Fruit fly (Drosophila melanogaster): ENCODE results near the gene CG10903.

Gene CG10903

DNA sequence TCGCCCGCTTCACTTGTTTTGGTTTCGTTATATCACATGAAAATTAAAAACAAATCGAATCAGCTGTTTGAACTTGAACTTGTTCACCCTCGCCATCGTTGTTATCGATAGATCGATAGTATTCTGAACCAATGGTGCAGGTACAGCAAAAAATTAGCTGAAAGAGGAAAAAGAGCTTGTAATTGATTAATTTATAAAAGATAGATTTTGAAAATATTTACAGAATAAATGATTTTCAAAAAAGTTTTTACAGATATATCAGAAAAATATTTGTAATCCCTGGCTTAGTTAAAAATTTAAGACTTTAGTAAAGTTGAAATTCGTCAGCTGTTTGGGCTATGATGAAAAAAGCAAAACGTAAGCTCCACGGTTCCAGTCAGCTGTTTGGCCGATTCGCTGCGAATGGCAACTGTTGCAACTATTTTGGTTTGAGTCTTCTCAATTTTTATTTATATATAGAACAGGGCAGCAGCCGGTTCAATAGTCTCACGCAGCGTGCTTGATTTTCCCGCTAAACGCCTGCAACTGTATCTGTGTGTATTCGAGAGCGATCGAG, 2.8 kb downstream of the CG10903 start, which contains the start of the genes CG11035 and unc-45 (continued):
- peak; percentile 45; the same call in 1 of the 2 replicates for TF ChIP-seq CG2129 (GFP tag; IDR thresholded peaks at IDR 0.05; ENCODE audit: partially characterized antibody)
- TF ChIP-seq Pdp1 (GFP tag; optimal IDR thresholded peaks at IDR 0.05) = peak; percentile 37 to 96
- peak; percentile 64; the same call in 2 of the 3 replicates for TF ChIP-seq CG34224 (GFP tag; IDR thresholded peaks at IDR 0.05; ENCODE audit: partially characterized antibody)
- TF ChIP-seq CG6654 (GFP tag; optimal IDR thresholded peaks at IDR 0.05) = no peak
- no peak for TF ChIP-seq emc (GFP tag; optimal IDR thresholded peaks at IDR 0.05)
- TF ChIP-seq sna (GFP tag; IDR thresholded peaks at IDR 0.05; ENCODE audit: partially characterized antibody) = peak; percentile 75
- no peak for TF ChIP-seq Adf1 (GFP tag; IDR thresholded peaks at IDR 0.05)
- peak; percentile 21 for TF ChIP-seq zen (tag; optimal IDR thresholded peaks at IDR 0.05)
- TF ChIP-seq fd64A (GFP tag; optimal IDR thresholded peaks at IDR 0.05) = no peak
- TF ChIP-seq CG30431 (GFP tag; optimal IDR thresholded peaks at IDR 0.05) = no peak
- TF ChIP-seq CG2678 (tag; optimal IDR thresholded peaks at IDR 0.05) = no peak
- TF ChIP-seq run (tag; optimal IDR thresholded peaks at IDR 0.05) = no peak
- TF ChIP-seq hth (optimal IDR thresholded peaks at IDR 0.05) = no peak
- peak; percentile 54 for TF ChIP-seq tgo (GFP tag; IDR thresholded peaks at IDR 0.05)
- no peak for TF ChIP-seq wdn (GFP tag; IDR thresholded peaks at IDR 0.05)
- TF ChIP-seq CG10654 (GFP tag; optimal IDR thresholded peaks at IDR 0.05) = peak; percentile 16
- peak; percentile 71 for TF ChIP-seq phol (tag; optimal IDR thresholded peaks at IDR 0.05)
- no peak for TF ChIP-seq rib (GFP tag; IDR thresholded peaks at IDR 0.05)
- TF ChIP-seq D19B (GFP tag; optimal IDR thresholded peaks at IDR 0.05) = no peak
- TF ChIP-seq Ravus (GFP tag; IDR thresholded peaks at IDR 0.05) = no peak
- no peak for TF ChIP-seq Eip74EF (GFP tag; optimal IDR thresholded peaks at IDR 0.05)
- TF ChIP-seq ems (GFP tag; optimal IDR thresholded peaks at IDR 0.05) = no peak
- TF ChIP-seq repo (GFP tag; optimal IDR thresholded peaks at IDR 0.05) = no peak
- peak; percentile 79 for TF ChIP-seq CG6791 (GFP tag; IDR thresholded peaks at IDR 0.05; ENCODE audit: partially characterized antibody)
- peak; percentile 38; the same call in 1 of the 2 replicates for TF ChIP-seq klu (GFP tag; IDR thresholded peaks at IDR 0.05)
- TF ChIP-seq disco-r (GFP tag; optimal IDR thresholded peaks at IDR 0.05) = no peak
- no peak for TF ChIP-seq ci (GFP tag; IDR thresholded peaks at IDR 0.05)
- TF ChIP-seq CG30403 (GFP tag; optimal IDR thresholded peaks at IDR 0.05) = peak; percentile 34
- no peak for TF ChIP-seq CG10979 (tag; optimal IDR thresholded peaks at IDR 0.05)
- 0 out of 3 replicates have a peak, but pooled peaks have one; percentile 20 for TF ChIP-seq Aef1 (GFP tag; IDR thresholded peaks at IDR 0.05)
- no peak for TF ChIP-seq TFAM (GFP tag; optimal IDR thresholded peaks at IDR 0.05)
- TF ChIP-seq croc (GFP tag; conservative IDR thresholded peaks at IDR 0.05) = no peak
- no peak for TF ChIP-seq pb (GFP tag; optimal IDR thresholded peaks at IDR 0.05)
- peak; percentile 64 for TF ChIP-seq CG17829 (tag; optimal IDR thresholded peaks at IDR 0.05)
- TF ChIP-seq CoRest (tag; optimal IDR thresholded peaks at IDR 0.05) = peak; percentile 62
- peak; percentile 22 for TF ChIP-seq dmrt11E (tag; optimal IDR thresholded peaks at IDR 0.05)
- TF ChIP-seq HLH54F (GFP tag; optimal IDR thresholded peaks at IDR 0.05) = no peak
- no peak for TF ChIP-seq CG18619 (GFP tag; optimal IDR thresholded peaks at IDR 0.05)
- peak; percentile 62 for TF ChIP-seq CG18262 (tag; optimal IDR thresholded peaks at IDR 0.05)
- TF ChIP-seq Neu2 (GFP tag; optimal IDR thresholded peaks at IDR 0.05; ENCODE audit: borderline replicate concordance) = no peak
- no peak for TF ChIP-seq ash1 (GFP tag; optimal IDR thresholded peaks at IDR 0.05)
- peak; percentile 41 for TF ChIP-seq D19A (tag; optimal IDR thresholded peaks at IDR 0.05)
- TF ChIP-seq pho (GFP tag; optimal IDR thresholded peaks at IDR 0.05) = no peak
- no peak for TF ChIP-seq CG17568 (GFP tag; optimal IDR thresholded peaks at IDR 0.05)
- peak; percentile 86 for TF ChIP-seq BEAF-32 (GFP tag; optimal IDR thresholded peaks at IDR 0.05)
- TF ChIP-seq seq (GFP tag; IDR thresholded peaks at IDR 0.05) = no peak
- TF ChIP-seq CG7556 (GFP tag; optimal IDR thresholded peaks at IDR 0.05) = peak; percentile 7
- TF ChIP-seq Gsc (GFP tag; IDR thresholded peaks at IDR 0.05) = no peak
- peak; percentile 50 for TF ChIP-seq pum (GFP tag; optimal IDR thresholded peaks at IDR 0.05)
- TF ChIP-seq E2f2 (GFP tag; IDR thresholded peaks at IDR 0.05) = peak; percentile 46; the same call in 1 of the 2 replicates
